Fruit fly (Drosophila melanogaster): ENCODE data around the gene CG9265.

Gene CG9265

dm6 chr2L:21071435-21071834, at the start of gene CG9265:
TSS of gene CG9265 (minus strand) at chr2L:21071502.
- TF ChIP-seq Myc (optimal IDR thresholded peaks at IDR 0.05) (no peak), Sin3A (optimal IDR thresholded peaks at IDR 0.05) (no peak), h (optimal IDR thresholded peaks at IDR 0.05) (no peak), ttk (optimal IDR thresholded peaks at IDR 0.05) (no peak), insv (optimal IDR thresholded peaks at IDR 0.05) (no peak), psq (optimal IDR thresholded peaks at IDR 0.05) (no peak)

dm6 chr2L:21115687-21116086, 44.4 kb upstream of the CG9265 start:
- TF ChIP-seq h (optimal IDR thresholded peaks at IDR 0.05), result no peak
- no peak for TF ChIP-seq insv (optimal IDR thresholded peaks at IDR 0.05)
- TF ChIP-seq Sin3A (optimal IDR thresholded peaks at IDR 0.05), result no peak
- no peak for TF ChIP-seq Myc (optimal IDR thresholded peaks at IDR 0.05)
- TF ChIP-seq psq (optimal IDR thresholded peaks at IDR 0.05), result no peak
- TF ChIP-seq ttk (optimal IDR thresholded peaks at IDR 0.05), result no peak

- no peak for TF ChIP-seq Myc (optimal IDR thresholded peaks at IDR 0.05)
- no peak for TF ChIP-seq ttk (optimal IDR thresholded peaks at IDR 0.05)
- TF ChIP-seq psq (optimal IDR thresholded peaks at IDR 0.05), result no peak
- TF ChIP-seq h (optimal IDR thresholded peaks at IDR 0.05), result no peak
- no peak for TF ChIP-seq insv (optimal IDR thresholded peaks at IDR 0.05)
- TF ChIP-seq Sin3A (optimal IDR thresholded peaks at IDR 0.05), result no peak
Observed at dm6 chr2L:21113546-21113945, 42.2 kb upstream of the CG9265 start.

- TF ChIP-seq ttk (optimal IDR thresholded peaks at IDR 0.05) (no peak), psq (optimal IDR thresholded peaks at IDR 0.05) (no peak), Sin3A (optimal IDR thresholded peaks at IDR 0.05) (no peak), Myc (optimal IDR thresholded peaks at IDR 0.05) (no peak), h (optimal IDR thresholded peaks at IDR 0.05) (no peak), insv (optimal IDR thresholded peaks at IDR 0.05) (no peak)
Observed at dm6 chr2L:21111849-21112248, 40.5 kb upstream of the CG9265 start.

dm6 chr2L:21109680-21110079, 38.4 kb upstream of the CG9265 start:
- TF ChIP-seq insv (optimal IDR thresholded peaks at IDR 0.05) (no peak), Sin3A (optimal IDR thresholded peaks at IDR 0.05) (no peak), Myc (optimal IDR thresholded peaks at IDR 0.05) (no peak), psq (optimal IDR thresholded peaks at IDR 0.05) (no peak), ttk (optimal IDR thresholded peaks at IDR 0.05) (no peak), h (optimal IDR thresholded peaks at IDR 0.05) (no peak)

- TF ChIP-seq insv (optimal IDR thresholded peaks at IDR 0.05) (no peak), h (optimal IDR thresholded peaks at IDR 0.05) (no peak), Myc (optimal IDR thresholded peaks at IDR 0.05) (no peak), Sin3A (optimal IDR thresholded peaks at IDR 0.05) (no peak), ttk (optimal IDR thresholded peaks at IDR 0.05) (no peak), psq (optimal IDR thresholded peaks at IDR 0.05) (no peak)
Observed at dm6 chr2L:21108759-21109282, 37.5 kb upstream of the CG9265 start.

dm6 chr2L:21107651-21108489, 36.6 kb upstream of the CG9265 start:
- TF ChIP-seq Myc (optimal IDR thresholded peaks at IDR 0.05) (no peak), Sin3A (optimal IDR thresholded peaks at IDR 0.05) (no peak), psq (optimal IDR thresholded peaks at IDR 0.05) (peak; percentile 80)

dm6 chr2L:21105127-21105526, 33.8 kb upstream of the CG9265 start:
- TF ChIP-seq h (optimal IDR thresholded peaks at IDR 0.05) (no peak), psq (optimal IDR thresholded peaks at IDR 0.05) (no peak), Sin3A (optimal IDR thresholded peaks at IDR 0.05) (no peak), insv (optimal IDR thresholded peaks at IDR 0.05) (no peak), Myc (optimal IDR thresholded peaks at IDR 0.05) (no peak), ttk (optimal IDR thresholded peaks at IDR 0.05) (no peak)

- TF ChIP-seq h (optimal IDR thresholded peaks at IDR 0.05) (no peak), psq (optimal IDR thresholded peaks at IDR 0.05) (no peak), ttk (optimal IDR thresholded peaks at IDR 0.05) (no peak), Sin3A (optimal IDR thresholded peaks at IDR 0.05) (no peak), Myc (optimal IDR thresholded peaks at IDR 0.05) (no peak), insv (optimal IDR thresholded peaks at IDR 0.05) (no peak)
Observed at dm6 chr2L:21104326-21104725, 33.0 kb upstream of the CG9265 start, which contains the start of the genes CG46307 and Nhe2. TSS of gene CG46307 (plus strand) at chr2L:21104568. TSS of gene Nhe2 (plus strand) at chr2L:21104568.

- TF ChIP-seq ttk (optimal IDR thresholded peaks at IDR 0.05), result no peak
- TF ChIP-seq Sin3A (optimal IDR thresholded peaks at IDR 0.05), result no peak
- TF ChIP-seq psq (optimal IDR thresholded peaks at IDR 0.05), result no peak
- no peak for TF ChIP-seq h (optimal IDR thresholded peaks at IDR 0.05)
- no peak for TF ChIP-seq insv (optimal IDR thresholded peaks at IDR 0.05)
- no peak for TF ChIP-seq Myc (optimal IDR thresholded peaks at IDR 0.05)
Observed at dm6 chr2L:21102399-21103108, 31.3 kb upstream of the CG9265 start, which contains the start of gene CG9257. TSS of gene CG9257 (plus strand) at chr2L:21102743.

- TF ChIP-seq ttk (optimal IDR thresholded peaks at IDR 0.05) (no peak), Sin3A (optimal IDR thresholded peaks at IDR 0.05) (no peak)
Observed at dm6 chr2L:21097850-21098249, 26.5 kb upstream of the CG9265 start.

dm6 chr2L:21096448-21096994, 25.2 kb upstream of the CG9265 start, which contains the start of gene CG34136:
TSS of gene CG34136 (plus strand) at chr2L:21096922.
- no peak for TF ChIP-seq Myc (optimal IDR thresholded peaks at IDR 0.05)
- no peak for TF ChIP-seq Sin3A (optimal IDR thresholded peaks at IDR 0.05)
- TF ChIP-seq ttk (optimal IDR thresholded peaks at IDR 0.05), result no peak
- TF ChIP-seq insv (optimal IDR thresholded peaks at IDR 0.05), result no peak
- no peak for TF ChIP-seq psq (optimal IDR thresholded peaks at IDR 0.05)
- no peak for TF ChIP-seq h (optimal IDR thresholded peaks at IDR 0.05)

All from Kc167 (cell line).